Worm (Caenorhabditis elegans) whole organism, L1 larva: Measurements from ENCODE around the gene F38E9.6.

Experiments
- blmp-1 ChIP-seq: fragments of 150-350 bp; optimal IDR thresholded peaks from 2 replicates; lab custom pipeline; 2014; ENCODE audit warnings: missing biosample characterization, missing genetic modification characterization
- ces-1 ChIP-seq: fragments of 150-350 bp; optimal IDR thresholded peaks from 2 replicates; lab custom pipeline; 2014; ENCODE audit warnings: missing biosample characterization, missing genetic modification reagents, missing genetic modification characterization
- hlh-4 ChIP-seq: sonication (generic microtip); optimal IDR thresholded peaks from 2 replicates; lab custom pipeline; 2016; ENCODE audit warnings: mild to moderate bottlenecking, missing genetic modification characterization, missing compliant biosample characterization
- lin-15B ChIP-seq: fragments of 150-350 bp; sonication (generic microtip); optimal IDR thresholded peaks from 3 replicates; lab custom pipeline; 2014; ENCODE audit warnings: missing biosample characterization, missing genetic modification characterization
- lsy-2 ChIP-seq, 2 experiments: fragments of 150-350 bp; optimal IDR thresholded peaks; 2 replicates each; lab custom pipeline; 2014; ENCODE audit warnings: missing biosample characterization in 2 of 2, missing genetic modification characterization in 2 of 2
- mdl-1 ChIP-seq, 2 experiments: fragments of 150-350 bp; optimal IDR thresholded peaks; 2 replicates each; lab custom pipeline; 2014 to 2017; ENCODE audit warnings: missing biosample characterization in 2 of 2, missing genetic modification characterization in 2 of 2, inconsistent platforms in 1 of 2
- nhr-237 ChIP-seq: fragments of 150-350 bp; optimal IDR thresholded peaks from 2 replicates; lab custom pipeline; 2014; ENCODE audit warnings: missing biosample characterization, missing genetic modification characterization
- unc-130 ChIP-seq: fragments of 150-350 bp; optimal IDR thresholded peaks from 2 replicates; lab custom pipeline; 2017; ENCODE audit warnings: missing biosample characterization, missing genetic modification characterization, inconsistent platforms
- unc-62 ChIP-seq: fragments of 150-350 bp; optimal IDR thresholded peaks from 2 replicates; lab custom pipeline; 2014; ENCODE audit warnings: missing biosample characterization, missing genetic modification reagents, missing genetic modification characterization

- TF ChIP-seq hlh-4 (tag; lab: Kevin White, UChicago) (no peak), unc-130 (tag; lab: Kevin White, UChicago) (no peak), unc-62 (GFP tag; lab: Kevin White, UChicago) (no peak), nhr-237 (tag; lab: Kevin White, UChicago) (no peak), blmp-1 (tag; lab: Kevin White, UChicago) (no peak), lsy-2 (tag; optimal IDR thresholded peaks at IDR 0.05; lab: Kevin White, UChicago) (no peak), mdl-1 (tag; optimal IDR thresholded peaks at IDR 0.05; lab: Kevin White, UChicago) (no peak), ces-1 (GFP tag; lab: Kevin White, UChicago) (no peak), lin-15B (tag; lab: Kevin White, UChicago) (no peak)
Measured at ce11 chrX:16451124-16451523, 18.9 kb downstream of the F38E9.6 start.
